Worm (Caenorhabditis elegans) whole organism, young adult: ENCODE results near the gene snu-23.
A peak's percentile ranks its signal among the peaks of the same experiment; 100 is the strongest.

Experiments used
- B0019.2 ChIP-seq: fragments of 200-800 bp; sonication (Bioruptor generic); conservative IDR thresholded peaks from 2 replicates; pipeline ENCODE4 v1.3.6; 2022; ENCODE audit warnings: missing genetic modification reagents, missing genetic modification characterization, missing compliant biosample characterization
- B0261.1 ChIP-seq: sonication (generic microtip); optimal IDR thresholded peaks from 2 replicates; lab custom pipeline; 2016; ENCODE audit warnings: mild to moderate bottlenecking, missing genetic modification characterization, moderate library complexity, missing compliant biosample characterization
- B0336.3 ChIP-seq: fragments of 200-800 bp; sonication (Bioruptor generic); IDR thresholded peaks from 2 replicates; pipeline ENCODE4 v1.3.6; 2022; ENCODE audit warnings: missing genetic modification characterization, missing compliant biosample characterization
- C17E4.6 ChIP-seq: fragments of 200-800 bp; sonication (Bioruptor generic); IDR thresholded peaks from 2 replicates; pipeline ENCODE4 v1.3.6; 2022; ENCODE audit warnings: missing genetic modification reagents, missing genetic modification characterization, missing compliant biosample characterization
- F10E7.11 ChIP-seq: sonication (generic microtip); optimal IDR thresholded peaks from 2 replicates; lab custom pipeline; 2017; ENCODE audit warnings: mild to moderate bottlenecking, missing genetic modification characterization, moderate library complexity, missing compliant biosample characterization
- F49E8.2 ChIP-seq: sonication (generic microtip); optimal IDR thresholded peaks from 3 replicates; lab custom pipeline; 2017; ENCODE audit warnings: missing genetic modification characterization, mild to moderate bottlenecking, missing compliant biosample characterization, antibody characterized with exemption, moderate library complexity; ENCODE audit not compliant: insufficient read depth
- F52B5.7 ChIP-seq: sonication (generic microtip); optimal IDR thresholded peaks from 2 replicates; lab custom pipeline; 2016; ENCODE audit warnings: mild to moderate bottlenecking, missing genetic modification characterization, missing compliant biosample characterization
- K11D2.4 ChIP-seq: fragments of 200-800 bp; sonication (Bioruptor generic); IDR thresholded peaks from 2 replicates; pipeline ENCODE4 v1.3.6; 2022; ENCODE audit warnings: missing genetic modification reagents, missing genetic modification characterization, missing compliant biosample characterization
- T26A5.8 ChIP-seq: sonication (generic microtip); optimal IDR thresholded peaks from 2 replicates; lab custom pipeline; 2016; ENCODE audit warnings: missing genetic modification characterization, missing compliant biosample characterization
- Y53F4B.3 ChIP-seq: fragments of 200-800 bp; sonication (Bioruptor generic); IDR thresholded peaks from 2 replicates; pipeline ENCODE4 v1.3.6; 2022; ENCODE audit warnings: missing genetic modification reagents, missing genetic modification characterization, missing compliant biosample characterization
- Y67H2A.10 ChIP-seq: fragments of 200-800 bp; sonication (Bioruptor generic); conservative IDR thresholded peaks from 2 replicates; pipeline ENCODE4 v1.3.6; 2022; ENCODE audit warnings: missing genetic modification reagents, missing genetic modification characterization, missing compliant biosample characterization
- Y95B8A.8 ChIP-seq: fragments of 200-800 bp; sonication (Bioruptor generic); IDR thresholded peaks from 2 replicates; pipeline ENCODE4 v1.3.6; 2022; ENCODE audit warnings: missing genetic modification reagents, missing genetic modification characterization, missing compliant biosample characterization
- aptf-3 ChIP-seq: fragments of 200-800 bp; sonication (Bioruptor generic); IDR thresholded peaks from 2 replicates; pipeline ENCODE4 v1.3.6; 2022; ENCODE audit warnings: missing genetic modification characterization, missing compliant biosample characterization
- attf-3 ChIP-seq: fragments of 200-800 bp; sonication (Bioruptor generic); conservative IDR thresholded peaks from 2 replicates; pipeline ENCODE4 v1.3.6; 2022; ENCODE audit warnings: missing genetic modification reagents, missing genetic modification characterization, missing compliant biosample characterization
- attf-5 ChIP-seq: fragments of 200-800 bp; sonication (Bioruptor generic); optimal IDR thresholded peaks from 2 replicates; lab custom pipeline; 2018; ENCODE audit warnings: mild to moderate bottlenecking, missing genetic modification characterization, missing compliant biosample characterization
- attf-6 ChIP-seq: fragments of 200-800 bp; sonication (Bioruptor generic); IDR thresholded peaks from 2 replicates; pipeline ENCODE4 v1.3.6; 2022; ENCODE audit warnings: missing genetic modification reagents, missing genetic modification characterization, missing compliant biosample characterization
- bed-2 ChIP-seq: fragments of 200-800 bp; sonication (Bioruptor generic); IDR thresholded peaks from 2 replicates; pipeline ENCODE4 v1.3.6; 2022; ENCODE audit warnings: missing genetic modification reagents, missing genetic modification characterization, missing compliant biosample characterization
- cebp-2 ChIP-seq: fragments of 200-800 bp; sonication (Bioruptor generic); IDR thresholded peaks from 2 replicates; pipeline ENCODE4 v1.3.6; 2022; ENCODE audit warnings: missing genetic modification characterization, missing compliant biosample characterization
- ceh-27 ChIP-seq: fragments of 200-800 bp; sonication (Bioruptor generic); optimal IDR thresholded peaks from 2 replicates; lab custom pipeline; 2018; ENCODE audit warnings: mild to moderate bottlenecking, missing genetic modification characterization, moderate library complexity, missing compliant biosample characterization
- ceh-91 ChIP-seq: fragments of 200-800 bp; sonication (Bioruptor generic); IDR thresholded peaks from 2 replicates; pipeline ENCODE4 v1.3.6; 2022; ENCODE audit warnings: missing genetic modification reagents, missing genetic modification characterization, missing compliant biosample characterization
- die-1 ChIP-seq: sonication (generic microtip); optimal IDR thresholded peaks from 2 replicates; lab custom pipeline; 2016; ENCODE audit warnings: missing genotype, mild to moderate bottlenecking, missing genetic modification characterization, missing compliant biosample characterization
- dpl-1 ChIP-seq: fragments of 150-350 bp; optimal IDR thresholded peaks from 2 replicates; lab custom pipeline; 2014; ENCODE audit warnings: missing biosample characterization, missing genetic modification reagents, missing genetic modification characterization
- egrh-3 ChIP-seq: fragments of 200-800 bp; sonication (Bioruptor generic); IDR thresholded peaks from 2 replicates; pipeline ENCODE4 v1.3.6; 2022; ENCODE audit warnings: missing genetic modification reagents, missing genetic modification characterization, missing compliant biosample characterization
- him-1 ChIP-seq: sonication (generic microtip); optimal IDR thresholded peaks from 2 replicates; lab custom pipeline; 2016; ENCODE audit warnings: missing genotype, missing genetic modification reagents, missing genetic modification characterization, missing compliant biosample characterization
- hlh-26 ChIP-seq: fragments of 200-800 bp; sonication (Bioruptor generic); conservative IDR thresholded peaks from 2 replicates; pipeline ENCODE4 v1.3.6; 2022; ENCODE audit warnings: missing genetic modification reagents, missing genetic modification characterization, missing compliant biosample characterization
- hmg-1.2 ChIP-seq: fragments of 200-800 bp; sonication (Bioruptor generic); IDR thresholded peaks from 2 replicates; pipeline ENCODE4 v1.3.6; 2022; ENCODE audit warnings: missing genetic modification reagents, missing genetic modification characterization, missing compliant biosample characterization
- lag-1 ChIP-seq: fragments of 200-800 bp; sonication (Bioruptor generic); IDR thresholded peaks from 2 replicates; pipeline ENCODE4 v1.3.6; 2022; ENCODE audit warnings: missing genetic modification reagents, missing genetic modification characterization, missing compliant biosample characterization
- let-607 ChIP-seq, 2 experiments: fragments of 200-800 bp in 1 of 2; sonication (Bioruptor generic) in 1 of 2; sonication (generic microtip) in 1 of 2; optimal IDR thresholded peaks; 2 replicates each; lab custom pipeline; 2016 to 2018; ENCODE audit warnings: mild to moderate bottlenecking in 2 of 2, missing compliant biosample characterization in 2 of 2, missing genetic modification characterization in 2 of 2, moderate library complexity in 2 of 2, missing genotype in 1 of 2
- lsl-1 ChIP-seq: fragments of 200-800 bp; sonication (Bioruptor generic); optimal IDR thresholded peaks from 2 replicates; lab custom pipeline; 2018; ENCODE audit warnings: mild to moderate bottlenecking, missing genetic modification characterization, moderate library complexity, missing compliant biosample characterization
- lsy-27 ChIP-seq: sonication (generic microtip); optimal IDR thresholded peaks from 2 replicates; lab custom pipeline; 2017; ENCODE audit warnings: missing genetic modification characterization, mild to moderate bottlenecking, missing compliant biosample characterization, antibody characterized with exemption, missing genotype, borderline replicate concordance; ENCODE audit not compliant: insufficient read depth
- madf-10 ChIP-seq: sonication (generic microtip); optimal IDR thresholded peaks from 2 replicates; lab custom pipeline; 2016; ENCODE audit warnings: mild to moderate bottlenecking, missing genetic modification characterization, missing compliant biosample characterization
- madf-3 ChIP-seq: fragments of 200-800 bp; sonication (Bioruptor generic); IDR thresholded peaks from 2 replicates; pipeline ENCODE4 v1.3.6; 2022; ENCODE audit warnings: missing genetic modification reagents, missing genetic modification characterization, missing compliant biosample characterization
- madf-8 ChIP-seq: fragments of 200-800 bp; sonication (Bioruptor generic); conservative IDR thresholded peaks from 2 replicates; pipeline ENCODE4 v1.3.6; 2022; ENCODE audit warnings: missing genetic modification reagents, missing genetic modification characterization, missing compliant biosample characterization
- mcd-1 ChIP-seq: fragments of 200-800 bp; sonication (Bioruptor generic); IDR thresholded peaks from 2 replicates; pipeline ENCODE4 v1.3.6; 2022; ENCODE audit warnings: missing genetic modification reagents, missing genetic modification characterization, missing compliant biosample characterization
- mel-28 ChIP-seq: sonication (generic microtip); optimal IDR thresholded peaks from 2 replicates; lab custom pipeline; 2016; ENCODE audit warnings: borderline replicate concordance, mild to moderate bottlenecking, missing genetic modification characterization, missing compliant biosample characterization
- nfya-1 ChIP-seq: sonication (generic microtip); optimal IDR thresholded peaks from 2 replicates; lab custom pipeline; 2017; ENCODE audit warnings: antibody characterized with exemption, missing compliant biosample characterization, missing genetic modification characterization, borderline replicate concordance; ENCODE audit not compliant: insufficient read depth
- nhr-179 ChIP-seq: sonication (generic microtip); optimal IDR thresholded peaks from 2 replicates; lab custom pipeline; 2016; ENCODE audit warnings: mild to moderate bottlenecking, missing genetic modification characterization, missing compliant biosample characterization
- pbrm-1 ChIP-seq: fragments of 200-800 bp; sonication (Bioruptor generic); IDR thresholded peaks from 2 replicates; pipeline ENCODE4 v1.3.6; 2022; ENCODE audit warnings: missing genetic modification reagents, missing genetic modification characterization, missing compliant biosample characterization
- pha-4 ChIP-seq: fragments of 150-350 bp; sonication (generic microtip); optimal IDR thresholded peaks from 2 replicates; lab custom pipeline; 2014; ENCODE audit warnings: missing biosample characterization, missing genetic modification reagents, missing genetic modification characterization
- rec-8 ChIP-seq, 2 experiments: sonication (generic microtip); optimal IDR thresholded peaks; 2 replicates each; lab custom pipeline; 2016; ENCODE audit warnings: mild to moderate bottlenecking in 2 of 2, missing genetic modification characterization in 2 of 2, missing genetic modification reagents in 2 of 2, missing genotype in 2 of 2, missing biosample characterization in 1 of 2, missing compliant biosample characterization in 1 of 2, moderate library complexity in 1 of 2
- repo-1 ChIP-seq: sonication (generic microtip); optimal IDR thresholded peaks from 2 replicates; lab custom pipeline; 2017; ENCODE audit warnings: mild to moderate bottlenecking, missing genetic modification characterization, missing compliant biosample characterization
- rpc-1 ChIP-seq, 2 experiments: fragments of 150-350 bp in 1 of 2; sonication (generic microtip) in 1 of 2; optimal IDR thresholded peaks; 2 replicates each; lab custom pipeline; 2014 to 2018; ENCODE audit warnings: missing biosample characterization in 1 of 2, missing genetic modification characterization in 1 of 2, missing genetic modification reagents in 1 of 2, missing genotype in 1 of 2
- snpc-1.3 ChIP-seq: sonication (generic microtip); optimal IDR thresholded peaks from 2 replicates; lab custom pipeline; 2017; ENCODE audit warnings: missing genetic modification characterization, mild to moderate bottlenecking, missing compliant biosample characterization, antibody characterized with exemption, moderate library complexity, missing genotype, missing genetic modification reagents; ENCODE audit not compliant: insufficient read depth
- tbp1 ChIP-seq: fragments of 200-800 bp; sonication (Bioruptor generic); optimal IDR thresholded peaks from 2 replicates; lab custom pipeline; 2018; ENCODE audit warnings: mild to moderate bottlenecking, missing genetic modification characterization, missing compliant biosample characterization
- unc-130 ChIP-seq: sonication (generic microtip); optimal IDR thresholded peaks from 2 replicates; lab custom pipeline; 2016; ENCODE audit warnings: missing genetic modification reagents, missing genetic modification characterization, missing compliant biosample characterization
- unc-62 ChIP-seq: fragments of 150-350 bp; optimal IDR thresholded peaks from 2 replicates; lab custom pipeline; 2014; ENCODE audit warnings: missing biosample characterization, missing genetic modification reagents, missing genetic modification characterization
- zim-3 ChIP-seq: sonication (generic microtip); optimal IDR thresholded peaks from 2 replicates; lab custom pipeline; 2017; ENCODE audit warnings: mild to moderate bottlenecking, missing genetic modification characterization, moderate library complexity, missing compliant biosample characterization
- ztf-18 ChIP-seq: sonication (generic microtip); optimal IDR thresholded peaks from 2 replicates; lab custom pipeline; 2016; ENCODE audit warnings: missing genotype, mild to moderate bottlenecking, missing genetic modification characterization, missing compliant biosample characterization

snu-23 gene

ce11 chrIII:7769965-7770364, at the start of gene snu-23:
snu-23 (minus strand) TSS chrIII:7770120.
- TF ChIP-seq nhr-179 (no peak), F49E8.2 (tag; lab: Kevin White, UChicago) (no peak), mel-28 (tag; lab: Kevin White, UChicago) (no peak), mcd-1 (GFP tag; lab: Robert Waterston, UW) (no peak), madf-3 (GFP tag; lab: Robert Waterston, UW) (0 out of 2 replicates have a peak, but pooled peaks have one; percentile 48), lag-1 (GFP tag; lab: Robert Waterston, UW) (no peak), unc-62 (GFP tag; lab: Kevin White, UChicago) (no peak), repo-1 (tag; lab: Kevin White, UChicago) (no peak), attf-6 (GFP tag; lab: Robert Waterston, UW) (no peak), hmg-1.2 (GFP tag; lab: Robert Waterston, UW) (peak; percentile 44; the same call in 1 of the 2 replicates), bed-2 (GFP tag; lab: Robert Waterston, UW) (no peak), rec-8 (tag; optimal IDR thresholded peaks at IDR 0.05; lab: Kevin White, UChicago) (no peak), pbrm-1 (no peak), B0019.2 (GFP tag; lab: Robert Waterston, UW) (no peak), pha-4 (tag; lab: Kevin White, UChicago) (no peak), B0336.3 (GFP tag; lab: Robert Waterston, UW) (no peak), let-607 (tag; optimal IDR thresholded peaks at IDR 0.05; lab: Kevin White, UChicago) (peak; percentile 44 to 78), ceh-27 (GFP tag; lab: Kevin White, UChicago) (no peak), ceh-91 (GFP tag; lab: Robert Waterston, UW) (no peak), K11D2.4 (GFP tag; lab: Robert Waterston, UW) (no peak), rpc-1 (optimal IDR thresholded peaks at IDR 0.05; lab: Kevin White, UChicago) (no peak), rpc-1 (tag; optimal IDR thresholded peaks at IDR 0.05; lab: Kevin White, UChicago) (peak; percentile 32), egrh-3 (GFP tag; lab: Robert Waterston, UW) (no peak), attf-3 (GFP tag; lab: Robert Waterston, UW) (0 out of 2 replicates have a peak, but pooled peaks have one; percentile 18), unc-130 (GFP tag; lab: Kevin White, UChicago) (no peak), lsl-1 (GFP tag; lab: Kevin White, UChicago) (peak; percentile 38), zim-3 (tag; lab: Kevin White, UChicago) (no peak), T26A5.8 (no peak), F10E7.11 (tag; lab: Kevin White, UChicago) (no peak), hlh-26 (GFP tag; lab: Robert Waterston, UW) (no peak), F52B5.7 (tag; lab: Kevin White, UChicago) (no peak), B0261.1 (peak; percentile 42), cebp-2 (GFP tag; lab: Robert Waterston, UW) (no peak), nfya-1 (tag; lab: Kevin White, UChicago) (no peak), Y67H2A.10 (GFP tag; lab: Robert Waterston, UW) (no peak), C17E4.6 (no peak), him-1 (tag; lab: Kevin White, UChicago) (no peak), lsy-27 (no peak), Y95B8A.8 (GFP tag; lab: Robert Waterston, UW) (no peak), ztf-18 (peak; percentile 5), Y53F4B.3 (GFP tag; lab: Robert Waterston, UW) (no peak), tbp1 (GFP tag; lab: Kevin White, UChicago) (peak; percentile 47), die-1 (tag; lab: Kevin White, UChicago) (no peak), attf-5 (GFP tag; lab: Kevin White, UChicago) (no peak), madf-10 (tag; lab: Kevin White, UChicago) (no peak), aptf-3 (no peak), dpl-1 (no peak), snpc-1.3 (tag; lab: Kevin White, UChicago) (no peak), madf-8 (GFP tag; lab: Robert Waterston, UW) (no peak)
